Worm (Caenorhabditis elegans) whole organism, early embryonic: ENCODE results near the gene clec-20.

ENCODE experiments used
- B0310.2 ChIP-seq: sonication (generic microtip); optimal IDR thresholded peaks from 2 replicates; lab custom pipeline; 2016; ENCODE audit warnings: mild to moderate bottlenecking, missing genetic modification characterization, missing compliant biosample characterization
- F13C5.2 ChIP-seq: sonication (generic microtip); optimal IDR thresholded peaks from 2 replicates; lab custom pipeline; 2017; ENCODE audit warnings: mild to moderate bottlenecking, missing genetic modification characterization, inconsistent platforms, missing compliant biosample characterization
- ama-1 ChIP-seq: fragments of 150-350 bp; optimal IDR thresholded peaks from 2 replicates; lab custom pipeline; 2014
- ceh-13 ChIP-seq: fragments of 200-800 bp; sonication (Bioruptor generic); optimal IDR thresholded peaks from 2 replicates; lab custom pipeline; 2018; ENCODE audit warnings: mild to moderate bottlenecking, missing genetic modification characterization, missing compliant biosample characterization
- ets-7 ChIP-seq: sonication (generic microtip); optimal IDR thresholded peaks from 2 replicates; lab custom pipeline; 2016; ENCODE audit warnings: missing genotype, missing genetic modification characterization, missing compliant biosample characterization
- flt-1 ChIP-seq: fragments of 200-800 bp; sonication (Bioruptor generic); IDR thresholded peaks from 2 replicates; pipeline ENCODE4 v1.3.6; 2022; ENCODE audit warnings: missing genetic modification characterization, missing compliant biosample characterization
- hmbx-1 ChIP-seq: sonication (generic microtip); optimal IDR thresholded peaks from 2 replicates; lab custom pipeline; 2016; ENCODE audit warnings: mild to moderate bottlenecking, missing genetic modification characterization, missing compliant biosample characterization
- hmg-4 ChIP-seq: fragments of 200-800 bp; sonication (Bioruptor generic); optimal IDR thresholded peaks from 2 replicates; lab custom pipeline; 2018; ENCODE audit warnings: mild to moderate bottlenecking, missing genetic modification characterization, missing compliant biosample characterization
- hnd-1 ChIP-seq: sonication (generic microtip); optimal IDR thresholded peaks from 2 replicates; lab custom pipeline; 2016; ENCODE audit warnings: missing genetic modification characterization, missing compliant biosample characterization
- pes-1 ChIP-seq: fragments of 200-800 bp; sonication (Bioruptor generic); IDR thresholded peaks from 2 replicates; pipeline ENCODE4 v1.3.6; 2022; ENCODE audit warnings: missing genetic modification reagents, missing genetic modification characterization, missing compliant biosample characterization
- scrt-1 ChIP-seq: fragments of 200-800 bp; sonication (Bioruptor generic); IDR thresholded peaks from 2 replicates; pipeline ENCODE4 v1.3.6; 2022; ENCODE audit warnings: missing genetic modification characterization, missing compliant biosample characterization
- sea-1 ChIP-seq: fragments of 200-800 bp; sonication (Bioruptor generic); conservative IDR thresholded peaks from 2 replicates; pipeline ENCODE4 v1.3.6; 2022; ENCODE audit warnings: missing genetic modification characterization, missing compliant biosample characterization
- tbx-37 ChIP-seq: fragments of 200-800 bp; sonication (Bioruptor generic); conservative IDR thresholded peaks from 2 replicates; pipeline ENCODE4 v1.3.6; 2022; ENCODE audit warnings: missing genetic modification reagents, missing genetic modification characterization, missing compliant biosample characterization

DNA sequence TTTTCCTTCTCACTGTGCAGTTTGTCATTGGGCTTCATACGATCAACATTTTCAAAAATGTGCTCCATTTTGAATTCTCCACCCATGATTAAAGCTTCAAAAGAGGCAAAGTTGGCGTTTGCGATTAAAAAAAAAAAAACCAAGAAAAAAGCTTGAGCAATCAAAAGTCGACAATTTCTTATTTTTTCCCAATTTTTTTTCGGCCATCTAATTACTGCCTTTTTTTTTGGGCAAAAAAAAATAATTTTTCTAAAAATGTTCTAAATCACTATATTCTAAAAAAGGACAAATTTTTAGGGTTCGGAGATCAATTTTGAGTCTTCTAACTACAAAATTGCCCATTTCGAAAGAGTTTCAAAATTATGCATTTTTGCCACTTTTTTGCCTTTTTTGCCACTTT lies 19.0 kb downstream of the clec-20 start, which contains the start of gene K05F6.10:
- TF ChIP-seq ama-1 (lab: Kevin White, UChicago): no peak
- no peak for TF ChIP-seq ceh-13
- TF ChIP-seq F13C5.2 (tag; lab: Kevin White, UChicago): no peak
- TF ChIP-seq hmg-4 (GFP tag; lab: Kevin White, UChicago): no peak
- TF ChIP-seq hmbx-1 (tag; lab: Kevin White, UChicago): no peak
- TF ChIP-seq tbx-37 (GFP tag; lab: Robert Waterston, UW): no peak
- TF ChIP-seq scrt-1 (GFP tag; lab: Robert Waterston, UW): no peak
- TF ChIP-seq sea-1 (GFP tag; lab: Robert Waterston, UW): no peak
- no peak for TF ChIP-seq flt-1 (GFP tag; lab: Robert Waterston, UW)
- no peak for TF ChIP-seq ets-7 (tag; lab: Kevin White, UChicago)
- TF ChIP-seq pes-1 (GFP tag; lab: Robert Waterston, UW): no peak
- no peak for TF ChIP-seq hnd-1 (tag; lab: Kevin White, UChicago)
- no peak for TF ChIP-seq B0310.2 (tag; lab: Kevin White, UChicago)
